Worm (Caenorhabditis elegans) whole organism, L3 larva: ENCODE results near the gene cnc-11.

ENCODE experiments used
- R02D3.7 ChIP-seq: fragments of 150-350 bp; optimal IDR thresholded peaks from 2 replicates; lab custom pipeline; 2014; ENCODE audit warnings: missing biosample characterization, missing genetic modification characterization
- ZK546.5 ChIP-seq: sonication (generic microtip); optimal IDR thresholded peaks from 2 replicates; lab custom pipeline; 2017; ENCODE audit warnings: missing biosample characterization, missing genetic modification characterization
- aly-2 ChIP-seq: fragments of 150-350 bp; optimal IDR thresholded peaks from 2 replicates; lab custom pipeline; 2014; ENCODE audit warnings: missing biosample characterization, missing genetic modification characterization
- ceh-16 ChIP-seq: sonication (generic microtip); optimal IDR thresholded peaks from 2 replicates; lab custom pipeline; 2017; ENCODE audit warnings: missing biosample characterization, missing genetic modification characterization
- ceh-9 ChIP-seq: sonication (generic microtip); optimal IDR thresholded peaks from 2 replicates; lab custom pipeline; 2018; ENCODE audit warnings: missing biosample characterization, missing genetic modification characterization
- daf-12 ChIP-seq: fragments of 150-350 bp; optimal IDR thresholded peaks from 2 replicates; lab custom pipeline; 2014; ENCODE audit warnings: missing biosample characterization, missing genetic modification reagents, missing genetic modification characterization
- egl-5 ChIP-seq: fragments of 150-350 bp; optimal IDR thresholded peaks from 2 replicates; lab custom pipeline; 2017; ENCODE audit warnings: missing biosample characterization, missing genetic modification reagents, missing genetic modification characterization, inconsistent platforms
- elt-1 ChIP-seq: fragments of 150-350 bp; optimal IDR thresholded peaks from 2 replicates; lab custom pipeline; 2014; ENCODE audit warnings: missing biosample characterization, missing genetic modification characterization
- elt-2 ChIP-seq: sonication (generic microtip); optimal IDR thresholded peaks from 2 replicates; lab custom pipeline; 2016; ENCODE audit warnings: missing genetic modification reagents, mild to moderate bottlenecking, missing genetic modification characterization, missing compliant biosample characterization
- elt-3 ChIP-seq, 3 experiments: fragments of 150-350 bp in 1 of 3; sonication (generic microtip) in 2 of 3; optimal IDR thresholded peaks; 2 replicates in 2 of 3; 4 replicates in 1 of 3; lab custom pipeline; 2014 to 2017; ENCODE audit warnings: missing biosample characterization in 3 of 3, missing genetic modification characterization in 3 of 3
- eor-1 ChIP-seq, 2 experiments: fragments of 150-350 bp; optimal IDR thresholded peaks; 2 replicates each; lab custom pipeline; 2014 to 2018; ENCODE audit warnings: missing biosample characterization in 2 of 2, missing genetic modification characterization in 2 of 2
- fkh-10 ChIP-seq: sonication (generic microtip); optimal IDR thresholded peaks from 2 replicates; lab custom pipeline; 2017; ENCODE audit warnings: missing biosample characterization, missing genetic modification reagents, missing genetic modification characterization
- fkh-2 ChIP-seq: fragments of 150-350 bp; optimal IDR thresholded peaks from 2 replicates; lab custom pipeline; 2014; ENCODE audit warnings: missing biosample characterization, missing genetic modification reagents, missing genetic modification characterization
- hmg-11 ChIP-seq: sonication (generic microtip); optimal IDR thresholded peaks from 2 replicates; lab custom pipeline; 2016; ENCODE audit warnings: missing genetic modification characterization, missing compliant biosample characterization
- jun-1 ChIP-seq: fragments of 150-350 bp; optimal IDR thresholded peaks from 2 replicates; lab custom pipeline; 2014; ENCODE audit warnings: missing biosample characterization, missing genetic modification reagents, missing genetic modification characterization
- lin-39 ChIP-seq: fragments of 150-350 bp; optimal IDR thresholded peaks from 2 replicates; lab custom pipeline; 2018; ENCODE audit warnings: missing biosample characterization, missing genetic modification reagents, missing genetic modification characterization
- mdl-1 ChIP-seq: fragments of 150-350 bp; optimal IDR thresholded peaks from 2 replicates; lab custom pipeline; 2014; ENCODE audit warnings: missing biosample characterization, missing genetic modification characterization
- mml-1 ChIP-seq: fragments of 150-350 bp; sonication (generic microtip); optimal IDR thresholded peaks from 3 replicates; lab custom pipeline; 2014; ENCODE audit warnings: missing biosample characterization, missing genetic modification characterization
- nfya-1 ChIP-seq: sonication (generic microtip); optimal IDR thresholded peaks from 2 replicates; lab custom pipeline; 2017; ENCODE audit warnings: missing genetic modification characterization, mild to moderate bottlenecking, missing compliant biosample characterization, antibody characterized with exemption, moderate library complexity; ENCODE audit not compliant: insufficient read depth
- nhr-11 ChIP-seq: fragments of 150-350 bp; optimal IDR thresholded peaks from 2 replicates; lab custom pipeline; 2014; ENCODE audit warnings: missing biosample characterization, missing genetic modification characterization
- nhr-12 ChIP-seq: fragments of 150-350 bp; optimal IDR thresholded peaks from 2 replicates; lab custom pipeline; 2014; ENCODE audit warnings: missing biosample characterization, missing genetic modification characterization
- nhr-237 ChIP-seq: fragments of 150-350 bp; optimal IDR thresholded peaks from 2 replicates; lab custom pipeline; 2014; ENCODE audit warnings: missing biosample characterization, missing genetic modification characterization
- nhr-28 ChIP-seq: fragments of 150-350 bp; optimal IDR thresholded peaks from 2 replicates; lab custom pipeline; 2014; ENCODE audit warnings: missing biosample characterization, missing genetic modification characterization
- nhr-43 ChIP-seq: sonication (generic microtip); optimal IDR thresholded peaks from 2 replicates; lab custom pipeline; 2016; ENCODE audit warnings: mild to moderate bottlenecking, missing genetic modification characterization, missing compliant biosample characterization; ENCODE audit not compliant: poor library complexity, severe bottlenecking
- nhr-67 ChIP-seq: fragments of 150-350 bp; optimal IDR thresholded peaks from 2 replicates; lab custom pipeline; 2014; ENCODE audit warnings: missing biosample characterization, missing genetic modification characterization
- nhr-76 ChIP-seq: fragments of 150-350 bp; sonication (generic microtip); optimal IDR thresholded peaks from 5 replicates; lab custom pipeline; 2014; ENCODE audit warnings: missing biosample characterization, missing genetic modification characterization
- nhr-77 ChIP-seq: fragments of 150-350 bp; optimal IDR thresholded peaks from 2 replicates; lab custom pipeline; 2014; ENCODE audit warnings: missing biosample characterization, missing genetic modification characterization
- pha-4 ChIP-seq: fragments of 150-350 bp; optimal IDR thresholded peaks from 2 replicates; lab custom pipeline; 2014; ENCODE audit warnings: missing biosample characterization, missing genetic modification reagents, missing genetic modification characterization
- sea-2 ChIP-seq: fragments of 150-350 bp; sonication (generic microtip); optimal IDR thresholded peaks from 4 replicates; lab custom pipeline; 2014; ENCODE audit warnings: missing biosample characterization, missing genetic modification reagents, missing genetic modification characterization
- skn-1 ChIP-seq: fragments of 150-350 bp; optimal IDR thresholded peaks from 2 replicates; lab custom pipeline; 2014; ENCODE audit warnings: missing biosample characterization, missing genetic modification characterization
- snpc-4 ChIP-seq: fragments of 150-350 bp; optimal IDR thresholded peaks from 2 replicates; lab custom pipeline; 2014; ENCODE audit warnings: missing biosample characterization, missing genetic modification characterization
- unc-39 ChIP-seq: sonication (generic microtip); optimal IDR thresholded peaks from 4 replicates; lab custom pipeline; 2017; ENCODE audit warnings: missing biosample characterization, missing genetic modification characterization
- zag-1 ChIP-seq: fragments of 150-350 bp; optimal IDR thresholded peaks from 2 replicates; lab custom pipeline; 2014; ENCODE audit warnings: missing biosample characterization, missing genetic modification characterization
- ztf-4 ChIP-seq: fragments of 150-350 bp; optimal IDR thresholded peaks from 2 replicates; lab custom pipeline; 2014; ENCODE audit warnings: missing biosample characterization, missing genetic modification characterization

Gene cnc-11

DNA sequence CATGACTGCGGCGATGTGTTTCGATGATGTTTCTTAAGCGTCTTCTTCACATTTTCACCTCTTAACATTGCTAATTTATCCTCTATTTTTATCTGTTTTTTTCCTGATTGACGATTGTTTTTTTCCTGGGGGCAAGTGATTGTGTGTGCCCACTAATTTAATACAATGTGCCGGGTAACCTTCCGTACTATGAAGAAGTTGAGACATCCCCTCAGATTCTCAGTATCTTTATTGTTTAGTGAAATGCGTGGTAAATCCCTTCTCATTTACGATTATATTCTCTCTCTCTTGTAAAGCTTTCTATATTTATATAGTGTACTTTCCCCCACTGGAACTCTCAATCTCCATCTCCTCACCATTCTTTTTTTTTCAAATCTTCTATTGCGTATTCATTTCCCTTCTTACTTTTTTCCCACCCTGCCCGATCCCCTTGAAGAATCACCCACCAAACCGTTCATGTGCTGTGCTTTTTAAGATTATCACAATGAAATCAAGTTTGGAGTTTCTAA is 34.2 kb downstream of the cnc-11 start:
- TF ChIP-seq eor-1 (tag; optimal IDR thresholded peaks at IDR 0.05; lab: Kevin White, UChicago) (no peak), nhr-43 (tag; lab: Kevin White, UChicago) (peak; percentile 22)

DNA sequence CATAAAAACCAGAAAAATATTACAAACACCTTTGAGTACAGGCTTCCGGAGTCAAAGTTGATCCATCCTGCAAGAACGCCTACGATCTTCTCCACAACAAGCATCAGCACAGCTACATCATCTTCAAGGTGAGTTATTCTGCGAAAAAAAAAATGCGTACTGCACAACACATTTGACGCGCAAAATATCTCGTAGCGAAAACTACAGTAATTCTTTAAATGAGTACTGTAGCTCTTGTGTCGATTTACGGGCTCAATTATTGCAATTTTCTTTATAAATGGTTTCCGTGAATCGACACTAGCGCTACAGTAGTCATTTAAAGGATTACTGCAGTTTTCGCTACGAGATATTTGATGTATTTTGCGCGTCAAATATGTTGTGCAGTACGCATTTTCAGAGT is 34.7 kb downstream of the cnc-11 start:
- TF ChIP-seq mml-1 (tag; lab: Kevin White, UChicago) (no peak), lin-39 (tag; lab: Kevin White, UChicago) (no peak), snpc-4 (no peak), ztf-4 (tag; lab: Kevin White, UChicago) (no peak), ZK546.5 (tag; lab: Kevin White, UChicago) (no peak), nhr-77 (tag; lab: Kevin White, UChicago) (no peak), mdl-1 (tag; lab: Kevin White, UChicago) (no peak), zag-1 (no peak), egl-5 (tag; lab: Kevin White, UChicago) (no peak), elt-1 (tag; lab: Kevin White, UChicago) (no peak), nhr-11 (tag; lab: Kevin White, UChicago) (no peak), jun-1 (tag; lab: Kevin White, UChicago) (no peak), nhr-28 (tag; lab: Kevin White, UChicago) (no peak)

DNA sequence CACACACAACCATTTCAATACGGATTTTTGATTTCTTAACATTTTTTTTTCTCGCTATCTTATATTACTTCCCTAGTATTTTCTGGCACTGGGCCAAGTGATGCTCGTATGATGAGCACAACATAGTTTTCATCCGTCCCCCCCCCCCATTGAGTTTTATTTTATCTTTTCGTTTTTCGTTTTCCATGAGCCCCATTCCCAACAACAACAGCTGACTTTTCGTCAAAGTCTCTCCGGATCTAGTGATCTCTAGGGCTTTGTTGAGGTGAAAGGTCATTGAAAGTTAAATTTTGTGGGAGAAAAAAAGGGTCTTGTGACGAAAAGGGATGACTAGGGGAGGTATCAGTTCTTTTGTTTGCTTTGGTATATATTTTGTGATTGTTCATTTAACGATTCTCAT is 38.7 kb downstream of the cnc-11 start:
- TF ChIP-seq egl-5 (tag; lab: Kevin White, UChicago) (peak; percentile 73), aly-2 (tag; lab: Kevin White, UChicago) (no peak)
- TF ChIP-seq, all 47 proteins: peak for 1

DNA sequence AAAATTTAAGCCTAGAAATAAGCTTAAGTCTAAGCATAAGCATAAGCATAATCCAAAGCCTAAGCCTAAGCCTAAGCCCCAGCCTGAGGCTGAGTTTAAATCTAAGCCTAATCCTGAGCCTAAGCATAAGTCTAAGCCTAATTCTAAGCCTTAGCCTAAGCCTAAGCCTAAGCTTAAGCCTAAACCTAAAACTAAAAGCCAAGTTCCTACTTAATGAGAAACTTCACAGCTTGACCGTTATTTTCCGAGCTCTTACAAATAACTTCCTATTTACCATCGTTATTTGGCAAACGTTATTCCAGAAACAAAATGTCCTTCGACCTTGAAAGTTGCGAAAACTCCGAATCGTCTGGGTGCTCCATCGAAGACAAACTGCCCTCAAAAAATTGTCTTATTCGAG is 39.6 kb downstream of the cnc-11 start, which contains the start of gene C38C3.4:
Gene C38C3.4 (plus strand): TSS at position 301 of the 400 bp plus-strand sequence.
- TF ChIP-seq R02D3.7 (tag; lab: Kevin White, UChicago), result no peak
- TF ChIP-seq aly-2 (tag; lab: Kevin White, UChicago), result no peak
- TF ChIP-seq nhr-28 (tag; lab: Kevin White, UChicago), result no peak
- TF ChIP-seq ceh-16 (tag; lab: Kevin White, UChicago), result no peak
- TF ChIP-seq elt-3 (tag; optimal IDR thresholded peaks at IDR 0.05; lab: Kevin White, UChicago), result no peak
- TF ChIP-seq mml-1 (tag; lab: Kevin White, UChicago), result no peak
- no peak for TF ChIP-seq nhr-77 (tag; lab: Kevin White, UChicago)
- no peak for TF ChIP-seq jun-1 (tag; lab: Kevin White, UChicago)
- TF ChIP-seq pha-4 (tag; lab: Kevin White, UChicago), result no peak
- no peak for TF ChIP-seq unc-39 (tag; lab: Kevin White, UChicago)
- no peak for TF ChIP-seq nfya-1

DNA sequence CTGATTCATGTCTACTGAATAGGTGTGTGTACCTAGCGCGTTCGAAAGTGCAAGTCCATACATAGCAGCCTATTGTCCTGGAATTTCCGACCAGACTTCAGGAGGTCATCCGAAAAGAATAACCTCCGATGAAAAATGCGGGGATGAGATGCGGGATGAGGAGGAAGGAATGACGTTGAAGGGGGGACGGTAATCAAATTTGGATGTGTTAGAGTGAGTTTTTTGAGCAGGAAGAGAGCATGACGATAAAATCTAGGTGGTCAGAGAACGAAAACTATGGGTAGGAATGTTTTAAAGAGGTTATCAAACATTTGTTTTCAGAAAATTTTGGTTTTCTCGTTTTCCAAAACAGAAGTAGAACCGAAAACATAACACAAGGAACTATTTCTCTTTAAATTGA is 43.9 kb downstream of the cnc-11 start:
- TF ChIP-seq fkh-10 (GFP tag; lab: Kevin White, UChicago), result peak; percentile 58
- TF ChIP-seq jun-1 (tag; lab: Kevin White, UChicago), result no peak

DNA sequence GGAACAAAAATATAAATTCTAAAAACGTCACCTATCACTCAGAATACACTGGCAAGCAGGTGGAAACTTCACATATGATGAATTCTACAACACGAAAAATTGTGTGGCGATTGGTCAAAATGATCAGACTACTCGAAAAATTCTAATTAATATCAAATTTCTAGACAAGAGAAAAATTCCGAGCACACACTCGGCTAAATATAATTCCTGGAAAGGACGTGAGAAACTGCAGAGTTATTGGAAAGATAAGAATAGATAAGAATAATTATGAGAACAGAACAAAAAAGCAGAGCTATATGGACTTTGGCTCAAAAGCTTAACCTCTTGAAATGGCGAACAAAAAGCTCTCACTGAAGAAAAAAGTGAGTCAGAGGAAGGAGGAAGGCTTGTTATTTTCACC is 45.1 kb downstream of the cnc-11 start:
- TF ChIP-seq R02D3.7 (tag; lab: Kevin White, UChicago) (no peak), elt-2 (no peak), nhr-43 (tag; lab: Kevin White, UChicago) (no peak), mml-1 (tag; lab: Kevin White, UChicago) (no peak), zag-1 (no peak), aly-2 (tag; lab: Kevin White, UChicago) (no peak), ceh-9 (tag; lab: Kevin White, UChicago) (no peak), nhr-237 (tag; lab: Kevin White, UChicago) (no peak), mdl-1 (tag; lab: Kevin White, UChicago) (no peak), daf-12 (tag; lab: Kevin White, UChicago) (no peak), sea-2 (no peak), elt-3 (tag; optimal IDR thresholded peaks at IDR 0.05; lab: Kevin White, UChicago) (no peak), nhr-67 (no peak)

DNA sequence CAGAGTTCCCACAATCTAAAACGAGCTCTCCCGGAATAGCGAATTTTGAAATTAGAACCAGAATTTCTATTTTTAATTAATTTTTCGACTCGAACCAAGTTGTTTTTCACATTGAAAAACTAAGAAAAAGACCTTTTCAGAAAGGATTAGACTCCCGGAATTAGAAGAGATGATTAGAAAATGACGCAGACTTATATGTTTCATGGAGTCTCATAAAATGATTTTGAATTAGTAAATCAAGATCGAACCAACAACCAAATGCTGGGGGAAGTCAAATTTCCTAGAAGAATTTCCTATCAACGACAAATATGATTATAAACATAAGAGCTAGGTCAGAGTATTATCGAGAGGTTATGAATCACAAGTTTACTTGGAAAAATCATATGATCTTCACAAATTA is 46.5 kb downstream of the cnc-11 start:
- no peak for TF ChIP-seq skn-1 (tag; lab: Kevin White, UChicago)
- no peak for TF ChIP-seq eor-1 (tag; optimal IDR thresholded peaks at IDR 0.05; lab: Kevin White, UChicago)
- no peak for TF ChIP-seq snpc-4
- TF ChIP-seq nhr-237 (tag; lab: Kevin White, UChicago), result no peak
- no peak for TF ChIP-seq nhr-76
- TF ChIP-seq fkh-2 (tag; lab: Kevin White, UChicago), result no peak
- TF ChIP-seq nhr-12 (tag; lab: Kevin White, UChicago), result no peak
- TF ChIP-seq lin-39 (tag; lab: Kevin White, UChicago), result no peak
- no peak for TF ChIP-seq hmg-11 (tag; lab: Kevin White, UChicago)
